Worm (Caenorhabditis elegans): ENCODE results near the gene F38B7.2.

DNA sequence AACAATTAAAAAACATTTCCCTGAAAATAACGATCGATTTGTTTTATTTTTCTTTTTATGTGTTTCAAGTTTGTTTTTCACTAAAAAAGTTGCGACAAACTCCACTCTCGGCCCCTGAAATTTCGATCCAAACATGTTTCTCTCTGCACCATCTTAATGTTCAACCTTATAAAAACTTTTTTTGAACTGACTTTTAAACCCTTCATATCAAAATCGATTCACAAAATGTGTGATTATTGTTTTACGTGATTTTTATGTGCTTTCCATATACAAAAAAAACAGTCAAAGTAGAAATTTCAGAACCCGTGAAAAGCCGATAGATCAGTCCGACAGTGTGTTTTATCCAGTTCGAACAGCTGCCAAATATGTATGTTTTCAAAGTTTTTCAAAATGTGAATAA lies 16.2 kb upstream of the F38B7.2 start, which contains the start of gene ccch-1:
- TF ChIP-seq mdl-1 (tag; optimal IDR thresholded peaks at IDR 0.05) (no peak), hpl-2 (GFP tag; optimal IDR thresholded peaks at IDR 0.05) (no peak), nhr-90 (tag; optimal IDR thresholded peaks at IDR 0.05; ENCODE audit: poor library complexity) (no peak)
